Worm (Caenorhabditis elegans) whole organism, L4/young adult: Measurements from ENCODE around the gene pqn-53.

Experiments
- W03F9.2 ChIP-seq: fragments of 150-350 bp; optimal IDR thresholded peaks from 2 replicates; lab custom pipeline; 2014; ENCODE audit warnings: missing biosample characterization, missing genetic modification characterization
- dao-5 ChIP-seq: sonication (generic microtip); optimal IDR thresholded peaks from 2 replicates; lab custom pipeline; 2016; ENCODE audit warnings: missing genotype, missing genetic modification characterization, moderate library complexity, missing compliant biosample characterization
- him-1 ChIP-seq: sonication (generic microtip); optimal IDR thresholded peaks from 2 replicates; lab custom pipeline; 2016; ENCODE audit warnings: missing genotype, missing genetic modification reagents, missing genetic modification characterization, missing compliant biosample characterization

The pqn-53 gene

ce11 chrV:12065369-12065768, at the start of gene pqn-53:
TSS of gene pqn-53 (minus strand) at chrV:12065391.
- no peak for TF ChIP-seq him-1 (tag; lab: Kevin White, UChicago)
- no peak for TF ChIP-seq dao-5 (tag; lab: Kevin White, UChicago)
- no peak for TF ChIP-seq W03F9.2 (tag; lab: Kevin White, UChicago)

- TF ChIP-seq him-1 (tag; lab: Kevin White, UChicago): no peak
- TF ChIP-seq W03F9.2 (tag; lab: Kevin White, UChicago): no peak
- TF ChIP-seq dao-5 (tag; lab: Kevin White, UChicago): no peak
Measured at ce11 chrV:12114693-12115092, 49.5 kb upstream of the pqn-53 start, which contains the start of gene spin-1. TSS of gene spin-1 (plus strand) at chrV:12114993.

- TF ChIP-seq him-1 (tag; lab: Kevin White, UChicago): no peak
- no peak for TF ChIP-seq W03F9.2 (tag; lab: Kevin White, UChicago)
- no peak for TF ChIP-seq dao-5 (tag; lab: Kevin White, UChicago)
Measured at ce11 chrV:12113726-12114125, 48.5 kb upstream of the pqn-53 start.

ce11 chrV:12111452-12111851, 46.3 kb upstream of the pqn-53 start, which contains the start of gene lhpp-1:
TSS of gene lhpp-1 (minus strand) at chrV:12111805.
- TF ChIP-seq him-1 (tag; lab: Kevin White, UChicago) (no peak), dao-5 (tag; lab: Kevin White, UChicago) (no peak), W03F9.2 (tag; lab: Kevin White, UChicago) (no peak)

- TF ChIP-seq dao-5 (tag; lab: Kevin White, UChicago) (no peak), him-1 (tag; lab: Kevin White, UChicago) (no peak), W03F9.2 (tag; lab: Kevin White, UChicago) (no peak)
Measured at ce11 chrV:12106841-12107240, 41.6 kb upstream of the pqn-53 start, which contains the start of gene nhr-136. TSS of gene nhr-136 (plus strand) at chrV:12107141.

- TF ChIP-seq W03F9.2 (tag; lab: Kevin White, UChicago): no peak
Measured at ce11 chrV:12103920-12104319, 38.7 kb upstream of the pqn-53 start, which contains the start of gene nhr-153. TSS of gene nhr-153 (plus strand) at chrV:12104220.

- TF ChIP-seq W03F9.2 (tag; lab: Kevin White, UChicago) (peak; percentile 17), dao-5 (tag; lab: Kevin White, UChicago) (no peak), him-1 (tag; lab: Kevin White, UChicago) (no peak)
Measured at ce11 chrV:12100794-12101343, 35.7 kb upstream of the pqn-53 start, which contains the start of gene nhr-154. TSS of gene nhr-154 (plus strand) at chrV:12101293.

- no peak for TF ChIP-seq him-1 (tag; lab: Kevin White, UChicago)
- no peak for TF ChIP-seq dao-5 (tag; lab: Kevin White, UChicago)
- TF ChIP-seq W03F9.2 (tag; lab: Kevin White, UChicago): no peak
Measured at ce11 chrV:12098123-12098522, 32.9 kb upstream of the pqn-53 start, which contains the start of gene nhr-209. TSS of gene nhr-209 (plus strand) at chrV:12098149.

- TF ChIP-seq dao-5 (tag; lab: Kevin White, UChicago): no peak
- no peak for TF ChIP-seq him-1 (tag; lab: Kevin White, UChicago)
- no peak for TF ChIP-seq W03F9.2 (tag; lab: Kevin White, UChicago)
Measured at ce11 chrV:12095865-12096264, 30.7 kb upstream of the pqn-53 start, which contains the start of gene nhr-207. TSS of gene nhr-207 (plus strand) at chrV:12096146.

- TF ChIP-seq dao-5 (tag; lab: Kevin White, UChicago) (no peak), W03F9.2 (tag; lab: Kevin White, UChicago) (no peak), him-1 (tag; lab: Kevin White, UChicago) (no peak)
Measured at ce11 chrV:12094030-12094429, 28.8 kb upstream of the pqn-53 start, which contains the start of gene nhr-208. TSS of gene nhr-208 (plus strand) at chrV:12094317.

ce11 chrV:12091759-12092158, 26.6 kb upstream of the pqn-53 start, which contains the start of gene nhr-206:
TSS of gene nhr-206 (plus strand) at chrV:12092006.
- TF ChIP-seq W03F9.2 (tag; lab: Kevin White, UChicago) (no peak), him-1 (tag; lab: Kevin White, UChicago) (no peak), dao-5 (tag; lab: Kevin White, UChicago) (no peak)

- TF ChIP-seq him-1 (tag; lab: Kevin White, UChicago) (no peak), dao-5 (tag; lab: Kevin White, UChicago) (no peak), W03F9.2 (tag; lab: Kevin White, UChicago) (no peak)
Measured at ce11 chrV:12088773-12089172, 23.6 kb upstream of the pqn-53 start, which contains the start of gene R07B7.12. TSS of gene R07B7.12 (plus strand) at chrV:12089073.

- TF ChIP-seq W03F9.2 (tag; lab: Kevin White, UChicago) (no peak), dao-5 (tag; lab: Kevin White, UChicago) (no peak), him-1 (tag; lab: Kevin White, UChicago) (no peak)
Measured at ce11 chrV:12086934-12087333, 21.7 kb upstream of the pqn-53 start, which contains the start of gene gana-1. TSS of gene gana-1 (plus strand) at chrV:12087234.
